Worm (Caenorhabditis elegans) whole organism, young adult: Measurements from ENCODE around the gene C34F6.11.

ENCODE experiments used
- F10E7.11 ChIP-seq: sonication (generic microtip); optimal IDR thresholded peaks from 2 replicates; lab custom pipeline; 2017; ENCODE audit warnings: mild to moderate bottlenecking, missing genetic modification characterization, moderate library complexity, missing compliant biosample characterization
- F37B4.10 ChIP-seq: fragments of 200-800 bp; sonication (Bioruptor generic); IDR thresholded peaks from 2 replicates; pipeline ENCODE4 v1.3.6; 2022; ENCODE audit warnings: missing genetic modification characterization, missing compliant biosample characterization
- F52B5.7 ChIP-seq: sonication (generic microtip); optimal IDR thresholded peaks from 2 replicates; lab custom pipeline; 2016; ENCODE audit warnings: mild to moderate bottlenecking, missing genetic modification characterization, missing compliant biosample characterization
- K11D2.4 ChIP-seq: fragments of 200-800 bp; sonication (Bioruptor generic); IDR thresholded peaks from 2 replicates; pipeline ENCODE4 v1.3.6; 2022; ENCODE audit warnings: missing genetic modification reagents, missing genetic modification characterization, missing compliant biosample characterization
- K12H6.12 ChIP-seq: fragments of 200-800 bp; sonication (Bioruptor generic); optimal IDR thresholded peaks from 2 replicates; lab custom pipeline; 2018; ENCODE audit warnings: mild to moderate bottlenecking, missing genetic modification characterization, missing compliant biosample characterization
- T07F8.4 ChIP-seq: sonication (generic microtip); optimal IDR thresholded peaks from 2 replicates; lab custom pipeline; 2016; ENCODE audit warnings: mild to moderate bottlenecking, missing genetic modification characterization, moderate library complexity, missing compliant biosample characterization
- Y56A3A.18 ChIP-seq: fragments of 200-800 bp; sonication (Bioruptor generic); IDR thresholded peaks from 2 replicates; pipeline ENCODE4 v1.3.6; 2022; ENCODE audit warnings: missing genetic modification reagents, missing genetic modification characterization, missing compliant biosample characterization
- ZK185.1 ChIP-seq: sonication (generic microtip); optimal IDR thresholded peaks from 2 replicates; lab custom pipeline; 2016; ENCODE audit warnings: mild to moderate bottlenecking, missing genetic modification characterization, missing compliant biosample characterization; ENCODE audit not compliant: poor library complexity, severe bottlenecking
- ama-1 ChIP-seq, 3 experiments: fragments of 150-350 bp in 1 of 3; sonication (generic microtip) in 2 of 3; optimal IDR thresholded peaks; 2 replicates each; lab custom pipeline; 2014 to 2018; ENCODE audit warnings: missing biosample characterization in 2 of 3, missing genetic modification characterization in 2 of 3, missing genetic modification reagents in 2 of 3
- aptf-2 ChIP-seq: fragments of 200-800 bp; sonication (Bioruptor generic); conservative IDR thresholded peaks from 2 replicates; pipeline ENCODE4 v1.3.6; 2022; ENCODE audit warnings: missing genetic modification reagents, missing genetic modification characterization, missing compliant biosample characterization
- athp-1 ChIP-seq: sonication (generic microtip); optimal IDR thresholded peaks from 2 replicates; lab custom pipeline; 2017; ENCODE audit warnings: mild to moderate bottlenecking, missing genetic modification characterization, missing compliant biosample characterization
- ccch-3 ChIP-seq: fragments of 200-800 bp; sonication (Bioruptor generic); optimal IDR thresholded peaks from 2 replicates; lab custom pipeline; 2018; ENCODE audit warnings: mild to moderate bottlenecking, missing genetic modification characterization, missing compliant biosample characterization
- ceh-58 ChIP-seq: fragments of 200-800 bp; sonication (Bioruptor generic); IDR thresholded peaks from 2 replicates; pipeline ENCODE4 v1.3.6; 2022; ENCODE audit warnings: missing genetic modification characterization, missing compliant biosample characterization
- ceh-79 ChIP-seq: sonication (generic microtip); optimal IDR thresholded peaks from 2 replicates; lab custom pipeline; 2017; ENCODE audit warnings: mild to moderate bottlenecking, missing genetic modification characterization, missing compliant biosample characterization
- egl-18 ChIP-seq: fragments of 200-800 bp; sonication (Bioruptor generic); IDR thresholded peaks from 2 replicates; pipeline ENCODE4 v1.3.6; 2022; ENCODE audit warnings: missing genetic modification reagents, missing genetic modification characterization, missing compliant biosample characterization
- egrh-3 ChIP-seq: fragments of 200-800 bp; sonication (Bioruptor generic); IDR thresholded peaks from 2 replicates; pipeline ENCODE4 v1.3.6; 2022; ENCODE audit warnings: missing genetic modification reagents, missing genetic modification characterization, missing compliant biosample characterization
- hlh-12 ChIP-seq: sonication (generic microtip); optimal IDR thresholded peaks from 2 replicates; lab custom pipeline; 2016; ENCODE audit warnings: missing genetic modification characterization, missing compliant biosample characterization
- hlh-26 ChIP-seq: fragments of 200-800 bp; sonication (Bioruptor generic); conservative IDR thresholded peaks from 2 replicates; pipeline ENCODE4 v1.3.6; 2022; ENCODE audit warnings: missing genetic modification reagents, missing genetic modification characterization, missing compliant biosample characterization
- hmg-1.2 ChIP-seq: fragments of 200-800 bp; sonication (Bioruptor generic); IDR thresholded peaks from 2 replicates; pipeline ENCODE4 v1.3.6; 2022; ENCODE audit warnings: missing genetic modification reagents, missing genetic modification characterization, missing compliant biosample characterization
- hmg-20 ChIP-seq: fragments of 200-800 bp; sonication (Bioruptor generic); IDR thresholded peaks from 2 replicates; pipeline ENCODE4 v1.3.6; 2022; ENCODE audit warnings: missing genetic modification reagents, missing genetic modification characterization, missing compliant biosample characterization
- lin-40 ChIP-seq: sonication (generic microtip); optimal IDR thresholded peaks from 2 replicates; lab custom pipeline; 2016; ENCODE audit warnings: missing genetic modification characterization, mild to moderate bottlenecking, missing compliant biosample characterization, missing genotype, missing genetic modification reagents
- lir-1 ChIP-seq: fragments of 200-800 bp; sonication (Bioruptor generic); conservative IDR thresholded peaks from 2 replicates; pipeline ENCODE4 v1.3.6; 2022; ENCODE audit warnings: missing genetic modification reagents, missing genetic modification characterization, missing compliant biosample characterization
- lsl-1 ChIP-seq: fragments of 200-800 bp; sonication (Bioruptor generic); optimal IDR thresholded peaks from 2 replicates; lab custom pipeline; 2018; ENCODE audit warnings: mild to moderate bottlenecking, missing genetic modification characterization, moderate library complexity, missing compliant biosample characterization
- mel-28 ChIP-seq: sonication (generic microtip); optimal IDR thresholded peaks from 2 replicates; lab custom pipeline; 2016; ENCODE audit warnings: borderline replicate concordance, mild to moderate bottlenecking, missing genetic modification characterization, missing compliant biosample characterization
- mes-4 ChIP-seq: sonication (generic microtip); optimal IDR thresholded peaks from 2 replicates; lab custom pipeline; 2016; ENCODE audit warnings: missing genotype, missing genetic modification characterization, missing compliant biosample characterization
- nfya-1 ChIP-seq: sonication (generic microtip); optimal IDR thresholded peaks from 2 replicates; lab custom pipeline; 2017; ENCODE audit warnings: antibody characterized with exemption, missing compliant biosample characterization, missing genetic modification characterization, borderline replicate concordance; ENCODE audit not compliant: insufficient read depth
- nhr-90 ChIP-seq: sonication (generic microtip); optimal IDR thresholded peaks from 2 replicates; lab custom pipeline; 2016; ENCODE audit warnings: missing genotype, mild to moderate bottlenecking, missing genetic modification characterization, missing compliant biosample characterization
- rcor-1 ChIP-seq: fragments of 200-800 bp; sonication (Bioruptor generic); IDR thresholded peaks from 2 replicates; pipeline ENCODE4 v1.3.6; 2022; ENCODE audit warnings: missing genetic modification reagents, missing genetic modification characterization, missing compliant biosample characterization
- snpc-1.1 ChIP-seq: sonication (generic microtip); optimal IDR thresholded peaks from 2 replicates; lab custom pipeline; 2017; ENCODE audit warnings: missing genetic modification characterization, mild to moderate bottlenecking, missing compliant biosample characterization, antibody characterized with exemption, moderate library complexity, missing genotype, missing genetic modification reagents; ENCODE audit not compliant: insufficient read depth
- snpc-1.3 ChIP-seq: sonication (generic microtip); optimal IDR thresholded peaks from 2 replicates; lab custom pipeline; 2017; ENCODE audit warnings: missing genetic modification characterization, mild to moderate bottlenecking, missing compliant biosample characterization, antibody characterized with exemption, moderate library complexity, missing genotype, missing genetic modification reagents; ENCODE audit not compliant: insufficient read depth
- sptf-2 ChIP-seq: fragments of 200-800 bp; sonication (Bioruptor generic); optimal IDR thresholded peaks from 2 replicates; lab custom pipeline; 2018; ENCODE audit warnings: mild to moderate bottlenecking, missing genetic modification characterization, missing compliant biosample characterization
- tbp1 ChIP-seq: fragments of 200-800 bp; sonication (Bioruptor generic); optimal IDR thresholded peaks from 2 replicates; lab custom pipeline; 2018; ENCODE audit warnings: mild to moderate bottlenecking, missing genetic modification characterization, missing compliant biosample characterization
- tlf-1 ChIP-seq: fragments of 200-800 bp; sonication (Bioruptor generic); optimal IDR thresholded peaks from 2 replicates; lab custom pipeline; 2018; ENCODE audit warnings: mild to moderate bottlenecking, missing genetic modification characterization, missing compliant biosample characterization
- unc-62 ChIP-seq: fragments of 150-350 bp; optimal IDR thresholded peaks from 2 replicates; lab custom pipeline; 2014; ENCODE audit warnings: missing biosample characterization, missing genetic modification reagents, missing genetic modification characterization
- xnd-1 ChIP-seq: sonication (generic microtip); optimal IDR thresholded peaks from 2 replicates; lab custom pipeline; 2016; ENCODE audit warnings: missing genotype, missing genetic modification reagents, missing genetic modification characterization, missing compliant biosample characterization
- zim-3 ChIP-seq: sonication (generic microtip); optimal IDR thresholded peaks from 2 replicates; lab custom pipeline; 2017; ENCODE audit warnings: mild to moderate bottlenecking, missing genetic modification characterization, moderate library complexity, missing compliant biosample characterization
- ztf-18 ChIP-seq: sonication (generic microtip); optimal IDR thresholded peaks from 2 replicates; lab custom pipeline; 2016; ENCODE audit warnings: missing genotype, mild to moderate bottlenecking, missing genetic modification characterization, missing compliant biosample characterization
- ztf-28 ChIP-seq: fragments of 200-800 bp; sonication (Bioruptor generic); IDR thresholded peaks from 2 replicates; pipeline ENCODE4 v1.3.6; 2022; ENCODE audit warnings: missing genetic modification reagents, missing genetic modification characterization, missing compliant biosample characterization
- ztf-3 ChIP-seq: fragments of 200-800 bp; sonication (Bioruptor generic); optimal IDR thresholded peaks from 2 replicates; lab custom pipeline; 2018; ENCODE audit warnings: mild to moderate bottlenecking, missing genetic modification characterization, missing compliant biosample characterization

C34F6.11 gene

ce11 chrX:11162778-11163584, 40.8 kb downstream of the C34F6.11 start (continued):
- no peak for TF ChIP-seq egrh-3 (GFP tag; lab: Robert Waterston, UW)
- peak; percentile 62; the same call in 1 of the 2 replicates for TF ChIP-seq Y56A3A.18 (GFP tag; lab: Robert Waterston, UW)
- TF ChIP-seq ztf-28, result 0 out of 2 replicates have a peak, but pooled peaks have one; percentile 32
- peak; percentile 52 for TF ChIP-seq ztf-18
- no peak for TF ChIP-seq unc-62
- TF ChIP-seq ceh-79, result no peak
- peak; percentile 38; the same call in 1 of the 2 replicates for TF ChIP-seq rcor-1 (GFP tag; lab: Robert Waterston, UW)
- TF ChIP-seq ztf-3, result no peak
- TF ChIP-seq lin-40 (tag; lab: Kevin White, UChicago), result no peak
- peak; percentile 18 for TF ChIP-seq zim-3
- TF ChIP-seq ceh-58 (GFP tag; lab: Robert Waterston, UW), result no peak
- TF ChIP-seq hmg-1.2 (GFP tag; lab: Robert Waterston, UW), result peak; percentile 38; the same call in 1 of the 2 replicates
- TF ChIP-seq sptf-2, result no peak
- no peak for TF ChIP-seq tlf-1 (GFP tag; lab: Kevin White, UChicago)
- peak; percentile 56 for TF ChIP-seq snpc-1.3
- no peak for TF ChIP-seq F10E7.11 (tag; lab: Kevin White, UChicago)
- no peak for TF ChIP-seq ama-1 (optimal IDR thresholded peaks at IDR 0.05; lab: Kevin White, UChicago)
- TF ChIP-seq ama-1 (GFP tag; optimal IDR thresholded peaks at IDR 0.05; lab: Kevin White, UChicago), result peak in 1 of 2 experiments; percentile 55
- TF ChIP-seq nhr-90, result peak; percentile 62
- no peak for TF ChIP-seq K11D2.4
- peak; percentile 87 for TF ChIP-seq tbp1 (GFP tag; lab: Kevin White, UChicago)
- TF ChIP-seq mel-28 (tag; lab: Kevin White, UChicago), result no peak
- TF ChIP-seq hmg-20 (GFP tag; lab: Robert Waterston, UW), result no peak
- peak; percentile 46 for TF ChIP-seq T07F8.4 (tag; lab: Kevin White, UChicago)
- TF ChIP-seq athp-1 (tag; lab: Kevin White, UChicago), result no peak
- no peak for TF ChIP-seq egl-18 (GFP tag; lab: Robert Waterston, UW)
- no peak for TF ChIP-seq nfya-1 (tag; lab: Kevin White, UChicago)
- no peak for TF ChIP-seq hlh-26 (GFP tag; lab: Robert Waterston, UW)
- no peak for TF ChIP-seq hlh-12
- TF ChIP-seq K12H6.12 (tag; lab: Kevin White, UChicago), result no peak
- no peak for TF ChIP-seq lir-1 (GFP tag; lab: Robert Waterston, UW)
- TF ChIP-seq ccch-3 (GFP tag; lab: Kevin White, UChicago), result no peak
- no peak for TF ChIP-seq snpc-1.1 (tag; lab: Kevin White, UChicago)
- peak; percentile 34 for TF ChIP-seq mes-4 (tag; lab: Kevin White, UChicago)
- no peak for TF ChIP-seq F52B5.7 (tag; lab: Kevin White, UChicago)
- TF ChIP-seq ZK185.1, result peak; percentile 66

ce11 chrX:11160537-11160936, 43.2 kb downstream of the C34F6.11 start, which contains the start of gene C05C9.1:
TSS of gene C05C9.1 (plus strand) at chrX:11160837.
- TF ChIP-seq aptf-2 (GFP tag; lab: Robert Waterston, UW) (no peak), lsl-1 (GFP tag; lab: Kevin White, UChicago) (no peak), F37B4.10 (GFP tag; lab: Robert Waterston, UW) (no peak), xnd-1 (no peak), mel-28 (tag; lab: Kevin White, UChicago) (no peak), tbp1 (GFP tag; lab: Kevin White, UChicago) (no peak)
